Fruit fly (Drosophila melanogaster): Measurements from ENCODE around the gene Lint-O.

Gene Lint-O

DNA sequence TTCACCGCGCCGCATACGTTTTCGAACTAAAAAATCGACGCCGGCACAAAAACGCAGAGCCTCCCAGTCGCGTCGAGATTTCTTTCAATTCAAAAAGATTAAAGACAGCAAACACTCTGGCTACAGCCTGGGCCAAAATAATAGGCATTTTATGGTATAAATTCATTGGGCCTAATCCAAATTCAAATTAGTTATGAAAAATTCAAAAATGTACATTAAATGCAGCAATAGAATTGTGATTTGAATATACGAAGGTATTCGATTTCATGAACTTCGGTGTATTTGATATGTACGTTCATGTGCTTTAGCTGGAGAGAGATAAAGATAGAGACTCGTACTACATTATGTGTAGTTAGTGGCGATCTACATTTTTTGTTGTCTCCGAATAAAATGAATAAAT is 45.5 kb downstream of the Lint-O start, which contains the start of gene Syx4 (continued):
- TF ChIP-seq CG15336 (GFP tag; IDR thresholded peaks at IDR 0.05) (peak; percentile 96), CG31627 (GFP tag; optimal IDR thresholded peaks at IDR 0.05) (peak; percentile 87), acj6 (GFP tag; optimal IDR thresholded peaks at IDR 0.05) (peak; percentile 91), Met (GFP tag; optimal IDR thresholded peaks at IDR 0.05) (peak; percentile 91), Hr39 (GFP tag; optimal IDR thresholded peaks at IDR 0.05) (peak; percentile 89), fd85E (GFP tag; optimal IDR thresholded peaks at IDR 0.05) (peak; percentile 70), OdsH (GFP tag; optimal IDR thresholded peaks at IDR 0.05) (peak; percentile 92), CG6163 (GFP tag; IDR thresholded peaks at IDR 0.05) (peak; percentile 95), spab (GFP tag; optimal IDR thresholded peaks at IDR 0.05) (peak; percentile 81), fd59A (GFP tag; optimal IDR thresholded peaks at IDR 0.05) (peak; percentile 74), Eip75B (GFP tag; optimal IDR thresholded peaks at IDR 0.05) (peak; percentile 85), salr (GFP tag; optimal IDR thresholded peaks at IDR 0.05) (peak; percentile 77 to 84), CG10669 (GFP tag; optimal IDR thresholded peaks at IDR 0.05) (peak; percentile 90), Sox102F (GFP tag; optimal IDR thresholded peaks at IDR 0.05) (peak; percentile 88), lz (GFP tag; optimal IDR thresholded peaks at IDR 0.05) (peak; percentile 89), Smox (GFP tag; optimal IDR thresholded peaks at IDR 0.05) (peak; percentile 87), Blimp-1 (GFP tag; optimal IDR thresholded peaks at IDR 0.05) (peak; percentile 65), CG16779 (tag; optimal IDR thresholded peaks at IDR 0.05) (peak; percentile 81), CG3919 (GFP tag; optimal IDR thresholded peaks at IDR 0.05) (peak; percentile 91), CG1621 (tag; optimal IDR thresholded peaks at IDR 0.05) (peak; percentile 89), CG6854 (GFP tag; optimal IDR thresholded peaks at IDR 0.05) (peak; percentile 78), CG6808 (GFP tag; optimal IDR thresholded peaks at IDR 0.05) (peak; percentile 74), CG6276 (GFP tag; optimal IDR thresholded peaks at IDR 0.05) (peak; percentile 93), Lpt (GFP tag; optimal IDR thresholded peaks at IDR 0.05) (peak; percentile 85), Eip93F (GFP tag; optimal IDR thresholded peaks at IDR 0.05) (peak; percentile 58)

DNA sequence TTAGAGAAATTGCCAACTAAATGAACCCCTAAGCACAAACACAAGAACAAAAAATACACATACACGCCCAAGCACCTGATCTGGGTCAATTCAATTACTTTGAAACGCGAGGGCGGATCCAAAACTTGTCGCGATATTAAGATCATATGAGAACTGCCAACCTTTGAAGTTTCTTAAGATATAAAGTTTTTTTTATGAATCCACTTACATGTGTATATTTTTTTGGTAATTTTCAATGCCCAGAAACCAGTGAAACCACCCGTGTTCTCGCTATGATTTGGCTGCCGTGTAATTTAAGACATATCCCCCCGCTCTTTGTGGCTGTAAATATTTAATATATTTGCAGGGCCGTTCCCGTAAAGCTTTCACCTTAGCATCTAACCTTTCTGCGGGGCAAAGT is 51.2 kb downstream of the Lint-O start:
- TF ChIP-seq fd59A (GFP tag; optimal IDR thresholded peaks at IDR 0.05) (no peak), CG3919 (GFP tag; optimal IDR thresholded peaks at IDR 0.05) (no peak), lz (GFP tag; optimal IDR thresholded peaks at IDR 0.05) (no peak), Blimp-1 (GFP tag; optimal IDR thresholded peaks at IDR 0.05) (no peak), svp (GFP tag) (no peak), CG8632 (GFP tag; optimal IDR thresholded peaks at IDR 0.05) (no peak), topi (GFP tag; optimal IDR thresholded peaks at IDR 0.05) (no peak)

Data from whole organism, prepupa.